Fruit fly (Drosophila melanogaster) whole organism, prepupa: ENCODE data around the gene CG43155.

Source experiments
- CG11902 ChIP-seq: fragments of 200-800 bp; sonication (Bioruptor generic); optimal IDR thresholded peaks from 3 replicates; lab custom pipeline; 2016; ENCODE audit warnings: missing biosample characterization, missing genetic modification characterization
- CG31627 ChIP-seq: fragments of 200-800 bp; sonication (Bioruptor generic); optimal IDR thresholded peaks from 3 replicates; lab custom pipeline; 2016; ENCODE audit warnings: missing biosample characterization, missing genetic modification characterization
- CG6276 ChIP-seq: fragments of 200-800 bp; sonication (Bioruptor generic); optimal IDR thresholded peaks from 2 replicates; lab custom pipeline; 2017; ENCODE audit warnings: missing biosample characterization, mild to moderate bottlenecking, missing genetic modification characterization
- CG9139 ChIP-seq: fragments of 200-800 bp; sonication (Bioruptor generic); optimal IDR thresholded peaks from 3 replicates; lab custom pipeline; 2017; ENCODE audit warnings: missing biosample characterization, mild to moderate bottlenecking, missing genetic modification characterization
- Hr4 ChIP-seq: fragments of 200-800 bp; sonication (Bioruptor generic); optimal IDR thresholded peaks from 3 replicates; lab custom pipeline; 2016; ENCODE audit warnings: missing biosample characterization, missing genetic modification characterization
- OdsH ChIP-seq: fragments of 200-800 bp; sonication (Bioruptor generic); optimal IDR thresholded peaks from 3 replicates; lab custom pipeline; 2016; ENCODE audit warnings: missing biosample characterization, missing genetic modification characterization
- acj6 ChIP-seq: fragments of 200-800 bp; sonication (Bioruptor generic); optimal IDR thresholded peaks from 3 replicates; lab custom pipeline; 2016; ENCODE audit warnings: missing biosample characterization, missing genetic modification characterization

DNA sequence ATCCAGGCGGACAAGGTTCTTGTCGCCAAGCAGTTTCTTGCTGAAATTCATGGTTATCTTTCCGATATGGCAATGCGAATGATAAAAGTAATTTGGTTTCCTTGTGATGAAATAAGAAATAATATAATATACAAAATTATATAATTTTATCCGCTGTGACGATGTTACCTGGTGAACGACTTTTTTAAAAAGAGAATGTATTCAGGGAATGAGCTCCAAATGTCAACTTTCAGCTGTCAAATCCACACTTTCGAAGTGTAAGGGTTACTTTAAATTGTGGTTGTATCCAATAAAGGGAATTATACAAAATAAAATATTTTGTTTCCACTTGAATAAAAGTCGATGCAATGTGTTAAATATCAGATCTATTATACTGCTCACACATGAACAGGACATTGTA is 31.9 kb downstream of the CG43155 start, which contains the start of gene CG33235:
- no peak for TF ChIP-seq CG31627 (GFP tag; lab: Kevin White, UChicago)
- no peak for TF ChIP-seq OdsH
- no peak for TF ChIP-seq acj6 (GFP tag; lab: Kevin White, UChicago)
- no peak for TF ChIP-seq CG9139 (GFP tag; lab: Kevin White, UChicago)
- TF ChIP-seq Hr4 (GFP tag; lab: Kevin White, UChicago): no peak
- no peak for TF ChIP-seq CG11902 (GFP tag; lab: Kevin White, UChicago)
- no peak for TF ChIP-seq CG6276 (GFP tag; lab: Kevin White, UChicago)
